Fruit fly (Drosophila melanogaster) whole organism, embryonic: ENCODE results near the gene CG14402.

Experiments used
- Antp ChIP-seq: fragments of 200-800 bp; sonication (Bioruptor generic); optimal IDR thresholded peaks from 3 replicates; lab custom pipeline; 2016; ENCODE audit warnings: missing biosample characterization, missing genetic modification characterization
- Atf-2 ChIP-seq: fragments of 200-800 bp; sonication (Bioruptor generic); optimal IDR thresholded peaks from 2 replicates; lab custom pipeline; 2016; ENCODE audit warnings: missing biosample characterization, missing genetic modification characterization
- Awh ChIP-seq: fragments of 200-800 bp; sonication (Bioruptor generic); IDR thresholded peaks from 2 replicates; pipeline ENCODE4, ENCODE4 v1.3.6; 2022; ENCODE audit warnings: missing biosample characterization, missing genetic modification characterization
- CG10209 ChIP-seq: fragments of 200-800 bp; sonication (Bioruptor generic); optimal IDR thresholded peaks from 3 replicates; lab custom pipeline; 2017; ENCODE audit warnings: missing biosample characterization, mild to moderate bottlenecking, missing genetic modification characterization, missing genetic modification reagents
- CG10321 ChIP-seq: fragments of 200-800 bp; sonication (Bioruptor generic); IDR thresholded peaks from 2 replicates; pipeline ENCODE4 v1.3.6; 2022; ENCODE audit warnings: missing biosample characterization, missing genetic modification characterization
- CG12236 ChIP-seq: fragments of 200-800 bp; sonication (Bioruptor generic); optimal IDR thresholded peaks from 2 replicates; lab custom pipeline; 2016; ENCODE audit warnings: missing biosample characterization, missing genetic modification characterization
- CG14667 ChIP-seq: fragments of 200-800 bp; sonication (Bioruptor generic); IDR thresholded peaks from 2 replicates; pipeline ENCODE4 v1.3.6; 2022; ENCODE audit warnings: missing biosample characterization, missing genetic modification characterization
- CG1529 ChIP-seq: fragments of 200-800 bp; sonication (Bioruptor generic); optimal IDR thresholded peaks from 3 replicates; lab custom pipeline; 2018; ENCODE audit warnings: missing biosample characterization, missing genetic modification characterization
- CG16779 ChIP-seq: fragments of 200-800 bp; sonication (Bioruptor generic); IDR thresholded peaks from 2 replicates; pipeline ENCODE4 v1.3.6; 2022; ENCODE audit warnings: missing biosample characterization, missing genetic modification characterization
- CG16815 ChIP-seq: fragments of 200-800 bp; sonication (Bioruptor generic); optimal IDR thresholded peaks from 3 replicates; lab custom pipeline; 2017; ENCODE audit warnings: missing biosample characterization, mild to moderate bottlenecking, missing genetic modification characterization
- CG17361 ChIP-seq: fragments of 200-800 bp; sonication (Bioruptor generic); IDR thresholded peaks from 3 replicates; pipeline ENCODE4 v1.3.6; 2022; ENCODE audit warnings: missing biosample characterization, missing genetic modification characterization
- CG17612 ChIP-seq: fragments of 200-800 bp; sonication (Bioruptor generic); IDR thresholded peaks from 2 replicates; pipeline ENCODE4 v1.3.6; 2022; ENCODE audit warnings: missing biosample characterization, missing genetic modification characterization
- CG17912 ChIP-seq: fragments of 200-800 bp; sonication (Bioruptor generic); optimal IDR thresholded peaks from 2 replicates; lab custom pipeline; 2018; ENCODE audit warnings: missing biosample characterization, mild to moderate bottlenecking, missing genetic modification characterization
- CG1832 ChIP-seq: fragments of 200-800 bp; sonication (Bioruptor generic); optimal IDR thresholded peaks from 2 replicates; lab custom pipeline; 2017; ENCODE audit warnings: missing biosample characterization, mild to moderate bottlenecking, missing genetic modification characterization, inconsistent platforms
- CG2129 ChIP-seq: fragments of 200-800 bp; sonication (Bioruptor generic); IDR thresholded peaks from 2 replicates; pipeline ENCODE4 v1.3.6; 2022; ENCODE audit warnings: missing biosample characterization, missing genetic modification characterization; ENCODE audit not compliant: partially characterized antibody
- CG30431 ChIP-seq: fragments of 200-800 bp; sonication (Bioruptor generic); optimal IDR thresholded peaks from 2 replicates; lab custom pipeline; 2017; ENCODE audit warnings: missing biosample characterization, missing genetic modification characterization
- CG31365 ChIP-seq: fragments of 200-800 bp; sonication (Bioruptor generic); optimal IDR thresholded peaks from 2 replicates; lab custom pipeline; 2018; ENCODE audit warnings: missing biosample characterization, mild to moderate bottlenecking, missing genetic modification characterization
- CG32532 ChIP-seq: fragments of 200-800 bp; sonication (Bioruptor generic); IDR thresholded peaks from 2 replicates; pipeline ENCODE4 v1.3.6; 2022; ENCODE audit warnings: missing biosample characterization, missing genetic modification characterization
- CG32772 ChIP-seq: fragments of 200-800 bp; sonication (Bioruptor generic); IDR thresholded peaks from 2 replicates; pipeline ENCODE4 v1.3.6; 2022; ENCODE audit warnings: missing biosample characterization, missing genetic modification characterization
- CG3838 ChIP-seq: fragments of 200-800 bp; sonication (Bioruptor generic); optimal IDR thresholded peaks from 3 replicates; lab custom pipeline; 2016; ENCODE audit warnings: missing biosample characterization, missing genetic modification characterization
- CG6654 ChIP-seq: fragments of 200-800 bp; sonication (Bioruptor generic); optimal IDR thresholded peaks from 2 replicates; lab custom pipeline; 2017; ENCODE audit warnings: missing biosample characterization, mild to moderate bottlenecking, missing genetic modification characterization
- CG6854 ChIP-seq: fragments of 200-800 bp; sonication (Bioruptor generic); optimal IDR thresholded peaks from 3 replicates; lab custom pipeline; 2017; ENCODE audit warnings: missing biosample characterization, mild to moderate bottlenecking, missing genetic modification characterization
- CG8944 ChIP-seq: fragments of 200-800 bp; sonication (Bioruptor generic); optimal IDR thresholded peaks from 3 replicates; lab custom pipeline; 2016; ENCODE audit warnings: missing biosample characterization, missing genetic modification characterization
- CoRest ChIP-seq: fragments of 200-800 bp; sonication (Bioruptor generic); optimal IDR thresholded peaks from 3 replicates; lab custom pipeline; 2018; ENCODE audit warnings: missing biosample characterization, mild to moderate bottlenecking, missing genetic modification characterization, moderate library complexity
- CrebB ChIP-seq: fragments of 200-800 bp; sonication (Bioruptor generic); optimal IDR thresholded peaks from 3 replicates; lab custom pipeline; 2018; ENCODE audit warnings: missing biosample characterization, mild to moderate bottlenecking, missing genetic modification characterization
- D ChIP-seq, 2 experiments: fragments of 200-800 bp in 1 of 2; fragments of >200 bp in 1 of 2; sonication (Bioruptor generic) in 1 of 2; optimal IDR thresholded peaks; 2 replicates in 1 of 2; 3 replicates in 1 of 2; lab custom pipeline; 2017; ENCODE audit warnings: mild to moderate bottlenecking in 1 of 2, missing biosample characterization in 1 of 2, missing genetic modification characterization in 1 of 2, missing genetic modification reagents in 1 of 2
- Dad ChIP-seq: fragments of 200-800 bp; sonication (Bioruptor generic); optimal IDR thresholded peaks from 3 replicates; lab custom pipeline; 2016; ENCODE audit warnings: missing biosample characterization, missing genetic modification characterization
- Dbx ChIP-seq: fragments of 200-800 bp; sonication (Bioruptor generic); IDR thresholded peaks from 3 replicates; pipeline ENCODE4 v1.3.6; 2022; ENCODE audit warnings: missing biosample characterization, missing genetic modification characterization
- HHEX ChIP-seq: fragments of 200-800 bp; sonication (Bioruptor generic); optimal IDR thresholded peaks from 3 replicates; lab custom pipeline; 2017; ENCODE audit warnings: missing biosample characterization, mild to moderate bottlenecking, missing genetic modification characterization, missing genetic modification reagents
- HLH4C ChIP-seq: fragments of 200-800 bp; sonication (Bioruptor generic); IDR thresholded peaks from 3 replicates; pipeline ENCODE4 v1.3.6; 2022; ENCODE audit warnings: missing biosample characterization, missing genetic modification characterization; ENCODE audit not compliant: partially characterized antibody
- Hr3 ChIP-seq: fragments of 200-800 bp; sonication (Bioruptor generic); optimal IDR thresholded peaks from 3 replicates; lab custom pipeline; 2016; ENCODE audit warnings: missing biosample characterization, missing genetic modification characterization
- MESR4 ChIP-seq: fragments of 200-800 bp; sonication (Bioruptor generic); optimal IDR thresholded peaks from 2 replicates; lab custom pipeline; 2018; ENCODE audit warnings: missing biosample characterization, mild to moderate bottlenecking, missing genetic modification characterization, moderate library complexity
- YL-1 ChIP-seq: fragments of 200-800 bp; sonication (Bioruptor generic); optimal IDR thresholded peaks from 3 replicates; lab custom pipeline; 2017; ENCODE audit warnings: missing biosample characterization, mild to moderate bottlenecking, missing genetic modification characterization
- ato ChIP-seq: fragments of 200-800 bp; sonication (Bioruptor generic); IDR thresholded peaks from 2 replicates; pipeline ENCODE4 v1.3.6; 2022; ENCODE audit warnings: missing biosample characterization, missing genetic modification characterization; ENCODE audit not compliant: partially characterized antibody
- cad ChIP-seq: fragments of >200 bp; optimal IDR thresholded peaks from 2 replicates; lab custom pipeline; 2017; ENCODE audit warnings: missing biosample characterization, missing genetic modification characterization
- cato ChIP-seq: fragments of 200-800 bp; sonication (Bioruptor generic); optimal IDR thresholded peaks from 2 replicates; lab custom pipeline; 2016; ENCODE audit warnings: missing biosample characterization, missing genetic modification characterization, borderline replicate concordance
- fd102C ChIP-seq: fragments of 200-800 bp; sonication (Bioruptor generic); optimal IDR thresholded peaks from 2 replicates; lab custom pipeline; 2018; ENCODE audit warnings: missing biosample characterization, mild to moderate bottlenecking, missing genetic modification characterization, moderate library complexity
- gsb-n ChIP-seq: fragments of 200-800 bp; sonication (Bioruptor generic); optimal IDR thresholded peaks from 3 replicates; lab custom pipeline; 2018; ENCODE audit warnings: missing biosample characterization, mild to moderate bottlenecking, missing genetic modification characterization
- knrl ChIP-seq: fragments of 200-800 bp; sonication (Bioruptor generic); IDR thresholded peaks from 3 replicates; pipeline ENCODE4 v1.3.6; 2022; ENCODE audit warnings: missing biosample characterization, missing genetic modification characterization; ENCODE audit not compliant: partially characterized antibody
- luna ChIP-seq: fragments of 200-800 bp; sonication (Bioruptor generic); optimal IDR thresholded peaks from 2 replicates; lab custom pipeline; 2016; ENCODE audit warnings: missing biosample characterization, missing genetic modification characterization
- nerfin-1 ChIP-seq: fragments of 200-800 bp; sonication (Bioruptor generic); optimal IDR thresholded peaks from 3 replicates; lab custom pipeline; 2019; ENCODE audit warnings: missing biosample characterization, mild to moderate bottlenecking, missing genetic modification characterization, moderate library complexity
- odd ChIP-seq: fragments of 200-800 bp; sonication (Bioruptor generic); optimal IDR thresholded peaks from 2 replicates; lab custom pipeline; 2017; ENCODE audit warnings: missing biosample characterization, mild to moderate bottlenecking, missing genetic modification characterization
- pros ChIP-seq: fragments of 200-800 bp; sonication (Bioruptor generic); optimal IDR thresholded peaks from 3 replicates; lab custom pipeline; 2019; ENCODE audit warnings: missing biosample characterization, mild to moderate bottlenecking, missing genetic modification characterization, moderate library complexity
- psq ChIP-seq: fragments of 200-800 bp; sonication (Bioruptor generic); optimal IDR thresholded peaks from 2 replicates; lab custom pipeline; 2017; ENCODE audit warnings: missing biosample characterization, missing genetic modification characterization
- pzg ChIP-seq: fragments of 200-800 bp; sonication (Bioruptor generic); optimal IDR thresholded peaks from 3 replicates; lab custom pipeline; 2018; ENCODE audit warnings: missing biosample characterization, mild to moderate bottlenecking, missing genetic modification characterization, moderate library complexity
- tio ChIP-seq: fragments of 200-800 bp; sonication (Bioruptor generic); optimal IDR thresholded peaks from 2 replicates; lab custom pipeline; 2017; ENCODE audit warnings: missing biosample characterization, missing genetic modification characterization, inconsistent platforms
- vnd ChIP-seq: fragments of 200-800 bp; sonication (Bioruptor generic); IDR thresholded peaks from 3 replicates; pipeline ENCODE4 v1.3.6; 2022; ENCODE audit warnings: missing biosample characterization, missing genetic modification characterization; ENCODE audit not compliant: partially characterized antibody

CG14402 gene

dm6 chr2L:20799991-20800897, 48.9 kb upstream of the CG14402 start (continued):
- TF ChIP-seq Awh (peak; percentile 59; the same call in 1 of the 2 replicates), cad (GFP tag; lab: Kevin White, UChicago) (peak; percentile 43), CG17912 (GFP tag; lab: Kevin White, UChicago) (no peak), CG3838 (GFP tag; lab: Kevin White, UChicago) (no peak), CG6854 (peak; percentile 73), ato (GFP tag; lab: Robert Waterston, UW) (no peak), Dbx (GFP tag; lab: Robert Waterston, UW) (peak; percentile 85), pros (GFP tag; lab: Kevin White, UChicago) (peak; percentile 68), YL-1 (no peak), CG31365 (peak; percentile 58), odd (peak; percentile 40), gsb-n (tag; lab: Kevin White, UChicago) (no peak), CoRest (tag; lab: Kevin White, UChicago) (peak; percentile 68), Atf-2 (GFP tag; lab: Kevin White, UChicago) (peak; percentile 70), CG17361 (GFP tag; lab: Robert Waterston, UW) (peak; percentile 60; the same call in 2 of the 3 replicates), CG10209 (GFP tag; lab: Kevin White, UChicago) (peak; percentile 76), D (optimal IDR thresholded peaks at IDR 0.05; lab: Kevin White, UChicago) (no peak), D (GFP tag; optimal IDR thresholded peaks at IDR 0.05; lab: Kevin White, UChicago) (peak; percentile 36), CG8944 (peak; percentile 63), psq (peak; percentile 73), CG32772 (GFP tag; lab: Robert Waterston, UW) (peak; percentile 74), nerfin-1 (no peak), Antp (GFP tag; lab: Kevin White, UChicago) (peak; percentile 79), CG16815 (peak; percentile 79), CG16779 (peak; percentile 49; the same call in 1 of the 2 replicates), CG14667 (GFP tag; lab: Robert Waterston, UW) (peak; percentile 71), Hr3 (GFP tag; lab: Kevin White, UChicago) (peak; percentile 60), tio (GFP tag; lab: Kevin White, UChicago) (peak; percentile 63), CrebB (tag; lab: Kevin White, UChicago) (peak; percentile 77), CG32532 (peak; percentile 87), CG1832 (GFP tag; lab: Kevin White, UChicago) (peak; percentile 51), knrl (GFP tag; lab: Robert Waterston, UW) (no peak), CG2129 (GFP tag; lab: Robert Waterston, UW) (no peak), CG17612 (GFP tag; lab: Robert Waterston, UW) (0 out of 2 replicates have a peak, but pooled peaks have one; percentile 14), CG1529 (GFP tag; lab: Kevin White, UChicago) (peak; percentile 16), pzg (GFP tag; lab: Kevin White, UChicago) (peak; percentile 19), cato (GFP tag; lab: Kevin White, UChicago) (no peak), MESR4 (GFP tag; lab: Kevin White, UChicago) (peak; percentile 21), HLH4C (GFP tag; lab: Robert Waterston, UW) (no peak; the same call in 2 of the 3 replicates), CG10321 (0 out of 2 replicates have a peak, but pooled peaks have one; percentile 33), fd102C (GFP tag; lab: Kevin White, UChicago) (peak; percentile 45), vnd (GFP tag; lab: Robert Waterston, UW) (no peak), CG30431 (peak; percentile 52), luna (peak; percentile 62), HHEX (GFP tag; lab: Kevin White, UChicago) (peak; percentile 78), CG12236 (GFP tag; lab: Kevin White, UChicago) (peak; percentile 40), CG6654 (GFP tag; lab: Kevin White, UChicago) (peak; percentile 14), Dad (peak; percentile 67)
